Worm (Caenorhabditis elegans) whole organism, L2 larva: Measurements from ENCODE around the gene W01D2.1.

Source experiments
- ZK546.5 ChIP-seq: sonication (generic microtip); optimal IDR thresholded peaks from 2 replicates; lab custom pipeline; 2017; ENCODE audit warnings: missing biosample characterization, missing genetic modification characterization
- ama-1 ChIP-seq: fragments of 150-350 bp; optimal IDR thresholded peaks from 2 replicates; lab custom pipeline; 2018; ENCODE audit warnings: inconsistent platforms
- blmp-1 ChIP-seq: sonication (generic microtip); optimal IDR thresholded peaks from 2 replicates; lab custom pipeline; 2017; ENCODE audit warnings: missing genetic modification characterization, mild to moderate bottlenecking, missing compliant biosample characterization, antibody characterized with exemption, moderate library complexity; ENCODE audit not compliant: insufficient read depth
- ceh-82 ChIP-seq: fragments of 150-350 bp; optimal IDR thresholded peaks from 2 replicates; lab custom pipeline; 2014; ENCODE audit warnings: missing biosample characterization, missing genetic modification characterization
- elt-3 ChIP-seq: sonication (generic microtip); optimal IDR thresholded peaks from 2 replicates; lab custom pipeline; 2017; ENCODE audit warnings: missing biosample characterization, missing genetic modification characterization
- fos-1 ChIP-seq: fragments of 150-350 bp; optimal IDR thresholded peaks from 2 replicates; lab custom pipeline; 2014; ENCODE audit warnings: missing biosample characterization, missing genetic modification characterization
- nhr-12 ChIP-seq: fragments of 150-350 bp; optimal IDR thresholded peaks from 2 replicates; lab custom pipeline; 2014; ENCODE audit warnings: missing biosample characterization, missing genetic modification characterization
- nhr-25 ChIP-seq: fragments of 150-350 bp; sonication (generic microtip); optimal IDR thresholded peaks from 3 replicates; lab custom pipeline; 2014; ENCODE audit warnings: missing biosample characterization, missing genetic modification characterization
- sma-9 ChIP-seq, 2 experiments: fragments of 150-350 bp in 1 of 2; sonication (generic microtip) in 1 of 2; optimal IDR thresholded peaks; 2 replicates each; lab custom pipeline; 2014 to 2016; ENCODE audit warnings: missing genetic modification characterization in 2 of 2, mild to moderate bottlenecking in 1 of 2, missing biosample characterization in 1 of 2, missing compliant biosample characterization in 1 of 2, missing genetic modification reagents in 1 of 2, moderate library complexity in 1 of 2
- snpc-4 ChIP-seq: fragments of 150-350 bp; optimal IDR thresholded peaks from 2 replicates; lab custom pipeline; 2014; ENCODE audit warnings: missing biosample characterization, missing genetic modification characterization
- ztf-1 ChIP-seq: fragments of 200-800 bp; sonication (Bioruptor generic); conservative IDR thresholded peaks from 2 replicates; pipeline ENCODE4 v1.3.6; 2022; ENCODE audit warnings: missing genetic modification characterization, missing compliant biosample characterization

DNA sequence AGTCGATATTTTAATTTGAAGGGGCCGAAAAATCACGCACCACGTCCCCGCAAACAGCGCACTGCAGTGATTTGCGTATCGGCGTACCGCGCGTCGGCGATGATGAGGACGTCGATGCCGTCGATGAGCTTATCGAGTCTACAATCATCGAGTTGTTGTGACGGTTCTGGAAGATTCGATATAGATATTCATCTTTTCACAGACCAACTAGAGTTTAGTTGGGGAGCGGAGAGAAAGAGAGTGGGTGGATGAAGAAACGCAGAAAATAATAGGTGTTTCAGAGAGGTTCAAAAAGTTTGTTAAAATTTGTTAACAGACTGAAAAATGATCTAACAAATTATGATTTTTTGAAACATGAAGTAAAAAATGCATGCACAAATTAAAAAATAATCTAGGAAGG is 3.1 kb downstream of the W01D2.1 start, which contains the start of gene nhr-61:
- TF ChIP-seq ceh-82, result no peak
- TF ChIP-seq sma-9 (GFP tag; optimal IDR thresholded peaks at IDR 0.05; lab: Kevin White, UChicago), result no peak
- TF ChIP-seq sma-9 (tag; optimal IDR thresholded peaks at IDR 0.05; lab: Kevin White, UChicago), result no peak
- no peak for TF ChIP-seq snpc-4 (tag; lab: Kevin White, UChicago)
- TF ChIP-seq ZK546.5 (tag; lab: Kevin White, UChicago), result no peak
- TF ChIP-seq ama-1 (lab: Kevin White, UChicago), result no peak
- no peak for TF ChIP-seq fos-1
- no peak for TF ChIP-seq nhr-25 (tag; lab: Kevin White, UChicago)
- no peak for TF ChIP-seq nhr-12
- TF ChIP-seq elt-3, result no peak
- TF ChIP-seq ztf-1 (GFP tag; lab: Robert Waterston, UW), result no peak
- no peak for TF ChIP-seq blmp-1 (tag; lab: Kevin White, UChicago)
